Fruit fly (Drosophila melanogaster) whole organism, embryonic: ENCODE data around the gene CG34331.

Experiments used
- Antp ChIP-seq: fragments of 200-800 bp; sonication (Bioruptor generic); optimal IDR thresholded peaks from 3 replicates; lab custom pipeline; 2016; ENCODE audit warnings: missing biosample characterization, missing genetic modification characterization
- B-H1 ChIP-seq: fragments of 200-800 bp; sonication (Bioruptor generic); IDR thresholded peaks from 3 replicates; pipeline ENCODE4 v1.3.6; 2022; ENCODE audit warnings: missing biosample characterization, missing genetic modification characterization
- Blimp-1 ChIP-seq: fragments of 200-800 bp; sonication (Bioruptor generic); optimal IDR thresholded peaks from 3 replicates; lab custom pipeline; 2018; ENCODE audit warnings: missing biosample characterization, missing genetic modification characterization, mild to moderate bottlenecking, moderate library complexity, missing genetic modification reagents
- Bteb2 ChIP-seq: fragments of 200-800 bp; sonication (Bioruptor generic); optimal IDR thresholded peaks from 2 replicates; lab custom pipeline; 2016; ENCODE audit warnings: missing biosample characterization, missing genetic modification characterization
- CG10321 ChIP-seq: fragments of 200-800 bp; sonication (Bioruptor generic); IDR thresholded peaks from 2 replicates; pipeline ENCODE4 v1.3.6; 2022; ENCODE audit warnings: missing biosample characterization, missing genetic modification characterization
- CG11085 ChIP-seq: fragments of 200-800 bp; sonication (Bioruptor generic); IDR thresholded peaks from 2 replicates; pipeline ENCODE4 v1.3.6; 2022; ENCODE audit warnings: missing biosample characterization, missing genetic modification characterization
- CG11695 ChIP-seq: fragments of 200-800 bp; sonication (Bioruptor generic); IDR thresholded peaks from 3 replicates; pipeline ENCODE4 v1.3.6; 2022; ENCODE audit warnings: missing biosample characterization, missing genetic modification characterization
- CG11696 ChIP-seq: fragments of 200-800 bp; sonication (Bioruptor generic); IDR thresholded peaks from 2 replicates; pipeline ENCODE4 v1.3.6; 2022; ENCODE audit warnings: missing biosample characterization, missing genetic modification characterization
- CG1529 ChIP-seq: fragments of 200-800 bp; sonication (Bioruptor generic); optimal IDR thresholded peaks from 3 replicates; lab custom pipeline; 2018; ENCODE audit warnings: missing biosample characterization, missing genetic modification characterization
- CG16813 ChIP-seq: fragments of 200-800 bp; sonication (Bioruptor generic); IDR thresholded peaks from 3 replicates; pipeline ENCODE4 v1.3.6; 2022; ENCODE audit warnings: missing biosample characterization, missing genetic modification characterization; ENCODE audit not compliant: partially characterized antibody
- CG1792 ChIP-seq: fragments of 200-800 bp; sonication (Bioruptor generic); optimal IDR thresholded peaks from 2 replicates; lab custom pipeline; 2016; ENCODE audit warnings: missing biosample characterization, missing genetic modification characterization
- CG2202 ChIP-seq: fragments of 200-800 bp; sonication (Bioruptor generic); optimal IDR thresholded peaks from 2 replicates; lab custom pipeline; 2018; ENCODE audit warnings: missing biosample characterization, mild to moderate bottlenecking, missing genetic modification characterization
- CG32532 ChIP-seq: fragments of 200-800 bp; sonication (Bioruptor generic); IDR thresholded peaks from 2 replicates; pipeline ENCODE4 v1.3.6; 2022; ENCODE audit warnings: missing biosample characterization, missing genetic modification characterization
- CG3726 ChIP-seq: fragments of 200-800 bp; sonication (Bioruptor generic); IDR thresholded peaks from 3 replicates; pipeline ENCODE4, ENCODE4 v1.3.6; 2022; ENCODE audit warnings: missing biosample characterization, missing genetic modification characterization
- CG6254 ChIP-seq: fragments of 200-800 bp; sonication (Bioruptor generic); optimal IDR thresholded peaks from 3 replicates; lab custom pipeline; 2017; ENCODE audit warnings: mild to moderate bottlenecking, missing biosample characterization, missing genetic modification reagents, missing genetic modification characterization
- CG8478 ChIP-seq: fragments of >200 bp; optimal IDR thresholded peaks from 2 replicates; lab custom pipeline; 2018
- CG9727 ChIP-seq: fragments of 200-800 bp; sonication (Bioruptor generic); optimal IDR thresholded peaks from 3 replicates; lab custom pipeline; 2017; ENCODE audit warnings: missing biosample characterization, mild to moderate bottlenecking, missing genetic modification characterization
- CG9876 ChIP-seq: fragments of 200-800 bp; sonication (Bioruptor generic); optimal IDR thresholded peaks from 2 replicates; lab custom pipeline; 2016; ENCODE audit warnings: missing biosample characterization, missing genetic modification characterization
- D ChIP-seq, 2 experiments: fragments of 200-800 bp in 1 of 2; fragments of >200 bp in 1 of 2; sonication (Bioruptor generic) in 1 of 2; optimal IDR thresholded peaks; 2 replicates in 1 of 2; 3 replicates in 1 of 2; lab custom pipeline; 2017; ENCODE audit warnings: mild to moderate bottlenecking in 1 of 2, missing biosample characterization in 1 of 2, missing genetic modification characterization in 1 of 2, missing genetic modification reagents in 1 of 2
- Doc3 ChIP-seq: fragments of 200-800 bp; sonication (Bioruptor generic); IDR thresholded peaks from 3 replicates; pipeline ENCODE4 v1.3.6; 2022; ENCODE audit warnings: missing biosample characterization, missing genetic modification characterization; ENCODE audit not compliant: partially characterized antibody
- Eip74EF ChIP-seq, 2 experiments: fragments of 200-800 bp in 1 of 2; fragments of >200 bp in 1 of 2; sonication (Bioruptor generic) in 1 of 2; optimal IDR thresholded peaks; 2 replicates each; lab custom pipeline; 2017 to 2019; ENCODE audit warnings: missing biosample characterization in 2 of 2, missing genetic modification characterization in 2 of 2, mild to moderate bottlenecking in 1 of 2, moderate library complexity in 1 of 2
- GATAe ChIP-seq: fragments of 200-800 bp; sonication (Bioruptor generic); conservative IDR thresholded peaks from 2 replicates; pipeline ENCODE4 v1.3.6; 2022; ENCODE audit warnings: missing biosample characterization, missing genetic modification characterization
- Hr51 ChIP-seq, 2 experiments: fragments of 200-800 bp; sonication (Bioruptor generic); optimal IDR thresholded peaks; 2 replicates in 1 of 2; 3 replicates in 1 of 2; lab custom pipeline; 2016 to 2018; ENCODE audit warnings: missing biosample characterization in 2 of 2, missing genetic modification characterization in 2 of 2, mild to moderate bottlenecking in 1 of 2, moderate library complexity in 1 of 2
- Meics ChIP-seq: fragments of 200-800 bp; sonication (Bioruptor generic); optimal IDR thresholded peaks from 2 replicates; lab custom pipeline; 2017; ENCODE audit warnings: missing biosample characterization, mild to moderate bottlenecking, missing genetic modification characterization
- Mes4 ChIP-seq: fragments of 200-800 bp; sonication (Bioruptor generic); optimal IDR thresholded peaks from 2 replicates; lab custom pipeline; 2016; ENCODE audit warnings: missing biosample characterization, missing genetic modification characterization
- NFAT ChIP-seq: fragments of 200-800 bp; sonication (Bioruptor generic); IDR thresholded peaks from 2 replicates; pipeline ENCODE4 v1.3.6; 2022; ENCODE audit warnings: missing biosample characterization, missing genetic modification characterization
- Pdp1 ChIP-seq, 2 experiments: fragments of 200-800 bp; sonication (Bioruptor generic); optimal IDR thresholded peaks; 3 replicates each; lab custom pipeline; 2016; ENCODE audit warnings: missing biosample characterization in 2 of 2, missing genetic modification characterization in 2 of 2, mild to moderate bottlenecking in 1 of 2, moderate library complexity in 1 of 2
- Sry-δ ChIP-seq: fragments of 200-800 bp; sonication (Bioruptor generic); optimal IDR thresholded peaks from 2 replicates; lab custom pipeline; 2016; ENCODE audit warnings: missing biosample characterization, missing genetic modification characterization
- TFAM ChIP-seq: fragments of 200-800 bp; sonication (Bioruptor generic); optimal IDR thresholded peaks from 2 replicates; lab custom pipeline; 2017; ENCODE audit warnings: missing biosample characterization, missing genetic modification characterization, inconsistent platforms
- Trl ChIP-seq, 3 experiments: fragments of >200 bp in 2 of 3; fragments of 200-800 bp in 1 of 3; sonication (Bioruptor generic) in 1 of 3; optimal IDR thresholded peaks; 2 replicates in 1 of 3; 3 replicates in 2 of 3; lab custom pipeline; 2016 to 2017; ENCODE audit warnings: missing biosample characterization in 1 of 3, missing genetic modification characterization in 1 of 3
- abd-A ChIP-seq: fragments of 200-800 bp; sonication (Bioruptor generic); optimal IDR thresholded peaks from 3 replicates; lab custom pipeline; 2019; ENCODE audit warnings: missing biosample characterization, mild to moderate bottlenecking, missing genetic modification characterization, moderate library complexity
- ac ChIP-seq: fragments of 200-800 bp; sonication (Bioruptor generic); optimal IDR thresholded peaks from 3 replicates; lab custom pipeline; 2017; ENCODE audit warnings: missing biosample characterization, mild to moderate bottlenecking, missing genetic modification characterization
- ap ChIP-seq: fragments of 200-800 bp; sonication (Bioruptor generic); IDR thresholded peaks from 2 replicates; pipeline ENCODE4 v1.3.6; 2022; ENCODE audit warnings: missing biosample characterization, missing genetic modification characterization
- ase ChIP-seq: fragments of 200-800 bp; sonication (Bioruptor generic); IDR thresholded peaks from 3 replicates; pipeline ENCODE4 v1.3.6; 2022; ENCODE audit warnings: missing biosample characterization, missing genetic modification characterization
- bab2 ChIP-seq: fragments of 200-800 bp; sonication (Bioruptor generic); optimal IDR thresholded peaks from 2 replicates; lab custom pipeline; 2016; ENCODE audit warnings: missing biosample characterization, missing genetic modification characterization
- bsh ChIP-seq, 2 experiments: fragments of 200-800 bp; sonication (Bioruptor generic); optimal IDR thresholded peaks; 2 replicates each; lab custom pipeline; 2017 to 2018; ENCODE audit warnings: mild to moderate bottlenecking in 2 of 2, missing biosample characterization in 2 of 2, missing genetic modification characterization in 2 of 2, moderate library complexity in 1 of 2
- crp ChIP-seq, 2 experiments: fragments of 200-800 bp; sonication (Bioruptor generic); optimal IDR thresholded peaks; 2 replicates in 1 of 2; 3 replicates in 1 of 2; lab custom pipeline; 2017; ENCODE audit warnings: missing biosample characterization in 2 of 2, missing genetic modification characterization in 2 of 2, mild to moderate bottlenecking in 1 of 2, moderate library complexity in 1 of 2
- da ChIP-seq: fragments of 200-800 bp; sonication (Bioruptor generic); optimal IDR thresholded peaks from 2 replicates; lab custom pipeline; 2016; ENCODE audit warnings: missing biosample characterization, missing genetic modification characterization
- dmrt11E ChIP-seq: fragments of 200-800 bp; sonication (Bioruptor generic); optimal IDR thresholded peaks from 3 replicates; lab custom pipeline; 2018; ENCODE audit warnings: missing biosample characterization, mild to moderate bottlenecking, missing genetic modification characterization, moderate library complexity
- ems ChIP-seq: fragments of 200-800 bp; sonication (Bioruptor generic); optimal IDR thresholded peaks from 3 replicates; lab custom pipeline; 2016; ENCODE audit warnings: missing biosample characterization, missing genetic modification characterization
- gce ChIP-seq: fragments of 200-800 bp; sonication (Bioruptor generic); IDR thresholded peaks from 3 replicates; pipeline ENCODE4 v1.3.6; 2022; ENCODE audit warnings: missing biosample characterization, missing genetic modification characterization
- gfzf ChIP-seq: fragments of 200-800 bp; sonication (Bioruptor generic); optimal IDR thresholded peaks from 2 replicates; lab custom pipeline; 2016; ENCODE audit warnings: missing biosample characterization, mild to moderate bottlenecking, missing genetic modification characterization, moderate library complexity
- gsb-n ChIP-seq: fragments of 200-800 bp; sonication (Bioruptor generic); optimal IDR thresholded peaks from 3 replicates; lab custom pipeline; 2018; ENCODE audit warnings: missing biosample characterization, mild to moderate bottlenecking, missing genetic modification characterization
- kah ChIP-seq: fragments of 200-800 bp; sonication (Bioruptor generic); optimal IDR thresholded peaks from 2 replicates; lab custom pipeline; 2018; ENCODE audit warnings: missing biosample characterization, mild to moderate bottlenecking, missing genetic modification characterization
- lmd ChIP-seq: fragments of 200-800 bp; sonication (Bioruptor generic); IDR thresholded peaks from 2 replicates; pipeline ENCODE4 v1.3.6; 2022; ENCODE audit warnings: missing biosample characterization, missing genetic modification characterization
- p53 ChIP-seq: fragments of 200-800 bp; sonication (Bioruptor generic); optimal IDR thresholded peaks from 2 replicates; lab custom pipeline; 2016; ENCODE audit warnings: missing biosample characterization, missing genetic modification characterization
- salm ChIP-seq: fragments of 200-800 bp; sonication (Bioruptor generic); optimal IDR thresholded peaks from 2 replicates; lab custom pipeline; 2018; ENCODE audit warnings: missing biosample characterization, mild to moderate bottlenecking, missing genetic modification characterization
- tll ChIP-seq, 2 experiments: fragments of 200-800 bp in 1 of 2; fragments of >200 bp in 1 of 2; sonication (Bioruptor generic) in 1 of 2; optimal IDR thresholded peaks; 2 replicates each; lab custom pipeline; 2017 to 2019; ENCODE audit warnings: missing biosample characterization in 2 of 2, missing genetic modification characterization in 2 of 2, mild to moderate bottlenecking in 1 of 2, moderate library complexity in 1 of 2
- unpg ChIP-seq: fragments of 200-800 bp; sonication (Bioruptor generic); optimal IDR thresholded peaks from 3 replicates; lab custom pipeline; 2018; ENCODE audit warnings: missing biosample characterization, mild to moderate bottlenecking, missing genetic modification characterization, moderate library complexity

The CG34331 gene

dm6 chrX:20173464-20173995 lies 51.3 kb downstream of the CG34331 start, which contains the start of gene AnxB10 (continued):
- peak; percentile 59; the same call in 1 of the 3 replicates for TF ChIP-seq CG11695 (GFP tag; lab: Robert Waterston, UW)
- TF ChIP-seq Pdp1 (GFP tag; optimal IDR thresholded peaks at IDR 0.05; lab: Kevin White, UChicago): peak; percentile 37 to 58
- TF ChIP-seq CG16813: no peak
- peak; percentile 64 for TF ChIP-seq Blimp-1 (GFP tag; lab: Kevin White, UChicago)
- TF ChIP-seq abd-A: no peak
- peak; percentile 53 to 83 for TF ChIP-seq bsh (GFP tag; optimal IDR thresholded peaks at IDR 0.05; lab: Kevin White, UChicago)
- no peak for TF ChIP-seq CG10321 (GFP tag; lab: Robert Waterston, UW)
- peak in 1 of 2 experiments; percentile 75 for TF ChIP-seq Hr51 (GFP tag; optimal IDR thresholded peaks at IDR 0.05; lab: Kevin White, UChicago)
- TF ChIP-seq da (GFP tag; lab: Kevin White, UChicago): no peak
- TF ChIP-seq CG6254 (GFP tag; lab: Kevin White, UChicago): peak; percentile 32
- TF ChIP-seq Bteb2 (GFP tag; lab: Kevin White, UChicago): no peak
- no peak for TF ChIP-seq ase (GFP tag; lab: Robert Waterston, UW)
- TF ChIP-seq TFAM (GFP tag; lab: Kevin White, UChicago): no peak
- TF ChIP-seq Trl (optimal IDR thresholded peaks at IDR 0.05; lab: Kevin White, UChicago): no peak
- TF ChIP-seq Trl (GFP tag; optimal IDR thresholded peaks at IDR 0.05; lab: Kevin White, UChicago): peak; percentile 36
- TF ChIP-seq kah (GFP tag; lab: Kevin White, UChicago): no peak
- TF ChIP-seq gce (GFP tag; lab: Robert Waterston, UW): no peak
- TF ChIP-seq Sry-δ: peak; percentile 25
- TF ChIP-seq bab2: peak; percentile 31
- peak; percentile 29 for TF ChIP-seq unpg (GFP tag; lab: Kevin White, UChicago)
- no peak for TF ChIP-seq CG2202 (tag; lab: Kevin White, UChicago)
- peak; percentile 51 for TF ChIP-seq CG9727 (GFP tag; lab: Kevin White, UChicago)
- no peak for TF ChIP-seq crp (GFP tag; optimal IDR thresholded peaks at IDR 0.05; lab: Kevin White, UChicago)
- no peak for TF ChIP-seq D (optimal IDR thresholded peaks at IDR 0.05; lab: Kevin White, UChicago)
- TF ChIP-seq D (GFP tag; optimal IDR thresholded peaks at IDR 0.05; lab: Kevin White, UChicago): peak; percentile 49
- TF ChIP-seq Eip74EF (GFP tag; optimal IDR thresholded peaks at IDR 0.05; lab: Kevin White, UChicago): no peak
- no peak for TF ChIP-seq CG9876 (GFP tag; lab: Kevin White, UChicago)
- peak; percentile 76 for TF ChIP-seq CG1792 (GFP tag; lab: Kevin White, UChicago)
- TF ChIP-seq NFAT: no peak
- TF ChIP-seq lmd (GFP tag; lab: Robert Waterston, UW): peak; percentile 51
- TF ChIP-seq CG1529 (GFP tag; lab: Kevin White, UChicago): peak; percentile 35
- TF ChIP-seq Antp (GFP tag; lab: Kevin White, UChicago): no peak
- peak; percentile 37 for TF ChIP-seq Mes4 (GFP tag; lab: Kevin White, UChicago)
- peak; percentile 14 for TF ChIP-seq gsb-n (tag; lab: Kevin White, UChicago)
- TF ChIP-seq CG3726 (GFP tag; lab: Robert Waterston, UW): no peak
- TF ChIP-seq ap: no peak
- TF ChIP-seq Doc3 (GFP tag; lab: Robert Waterston, UW): no peak
- no peak for TF ChIP-seq dmrt11E (tag; lab: Kevin White, UChicago)
- TF ChIP-seq GATAe (GFP tag; lab: Robert Waterston, UW): no peak
- no peak for TF ChIP-seq p53
- TF ChIP-seq tll (GFP tag; optimal IDR thresholded peaks at IDR 0.05; lab: Kevin White, UChicago): no peak
- TF ChIP-seq CG11085 (GFP tag; lab: Robert Waterston, UW): no peak
- peak; percentile 47 for TF ChIP-seq ems (GFP tag; lab: Kevin White, UChicago)
- TF ChIP-seq ac (GFP tag; lab: Kevin White, UChicago): no peak
- no peak for TF ChIP-seq CG11696 (GFP tag; lab: Robert Waterston, UW)
- no peak; the same call in 1 of the 2 replicates for TF ChIP-seq CG32532 (GFP tag; lab: Robert Waterston, UW)
- no peak for TF ChIP-seq gfzf
- no peak; the same call in 2 of the 3 replicates for TF ChIP-seq B-H1 (GFP tag; lab: Robert Waterston, UW)
- TF ChIP-seq CG8478 (lab: Kevin White, UChicago): no peak
- TF ChIP-seq salm (tag; lab: Kevin White, UChicago): peak; percentile 5
- peak; percentile 77 for TF ChIP-seq Meics (GFP tag; lab: Kevin White, UChicago)
